Fruit fly (Drosophila melanogaster): ENCODE data around the gene CG15579.

The CG15579 gene

dm6 chrX:4323911-4324368 is 12.3 kb upstream of the CG15579 start (continued):
- peak; percentile 57 for TF ChIP-seq CG10209 (GFP tag; optimal IDR thresholded peaks at IDR 0.05)
- TF ChIP-seq CG15696 (tag; optimal IDR thresholded peaks at IDR 0.05), result no peak
- TF ChIP-seq dmrt99B (tag; optimal IDR thresholded peaks at IDR 0.05), result peak; percentile 66
- TF ChIP-seq Adf1 (GFP tag; IDR thresholded peaks at IDR 0.05), result peak; percentile 95
- no peak for TF ChIP-seq vfl (GFP tag; optimal IDR thresholded peaks at IDR 0.05)
- TF ChIP-seq CG9876 (GFP tag; optimal IDR thresholded peaks at IDR 0.05), result no peak
- TF ChIP-seq CG7271 (tag; optimal IDR thresholded peaks at IDR 0.05), result no peak
- TF ChIP-seq CG13123 (GFP tag; optimal IDR thresholded peaks at IDR 0.05), result no peak
- no peak for TF ChIP-seq dati (GFP tag; IDR thresholded peaks at IDR 0.05)
- TF ChIP-seq yki (optimal IDR thresholded peaks at IDR 0.05), result no peak
- no peak for TF ChIP-seq run (tag; optimal IDR thresholded peaks at IDR 0.05)
- peak; percentile 41 for TF ChIP-seq Abd-B (GFP tag; optimal IDR thresholded peaks at IDR 0.05)
- no peak; the same call in none of the 2 replicates for TF ChIP-seq rib (GFP tag; IDR thresholded peaks at IDR 0.05)
- TF ChIP-seq NfI (GFP tag; optimal IDR thresholded peaks at IDR 0.05), result peak; percentile 53
- no peak for TF ChIP-seq CG16813 (GFP tag; IDR thresholded peaks at IDR 0.05; ENCODE audit: partially characterized antibody)
- TF ChIP-seq mirr (GFP tag; optimal IDR thresholded peaks at IDR 0.05), result peak; percentile 20
- no peak for TF ChIP-seq Hr39 (optimal IDR thresholded peaks at IDR 0.05)
- TF ChIP-seq CG14014 (GFP tag; IDR thresholded peaks at IDR 0.05), result peak; percentile 61
- TF ChIP-seq Nf-YB (GFP tag; optimal IDR thresholded peaks at IDR 0.05), result peak; percentile 41
- TF ChIP-seq Nf-YA (GFP tag; IDR thresholded peaks at IDR 0.05), result no peak
- TF ChIP-seq Sox102F (GFP tag; optimal IDR thresholded peaks at IDR 0.05), result peak; percentile 65
- no peak for TF ChIP-seq CG2202 (tag; optimal IDR thresholded peaks at IDR 0.05)
- TF ChIP-seq CG16779 (GFP tag; IDR thresholded peaks at IDR 0.05), result 0 out of 2 replicates have a peak, but pooled peaks have one; percentile 23
- TF ChIP-seq ranshi (GFP tag; IDR thresholded peaks at IDR 0.05), result peak; percentile 41; the same call in 1 of the 2 replicates
- TF ChIP-seq CG15011 (GFP tag; optimal IDR thresholded peaks at IDR 0.05), result peak; percentile 12
- TF ChIP-seq tap (tag; optimal IDR thresholded peaks at IDR 0.05), result peak; percentile 22
- no peak for TF ChIP-seq Optix (GFP tag; IDR thresholded peaks at IDR 0.05)
- no peak for TF ChIP-seq ab (GFP tag; optimal IDR thresholded peaks at IDR 0.05)
- no peak for TF ChIP-seq CG31388 (GFP tag; optimal IDR thresholded peaks at IDR 0.05)
- no peak for TF ChIP-seq CG31365 (tag; optimal IDR thresholded peaks at IDR 0.05)
- TF ChIP-seq zf30C (GFP tag; optimal IDR thresholded peaks at IDR 0.05), result peak; percentile 39
- TF ChIP-seq C15 (GFP tag; IDR thresholded peaks at IDR 0.05), result no peak
- TF ChIP-seq CG42726 (GFP tag; IDR thresholded peaks at IDR 0.05; ENCODE audit: partially characterized antibody), result no peak
- TF ChIP-seq chinmo (GFP tag; IDR thresholded peaks at IDR 0.05; ENCODE audit: partially characterized antibody), result 0 out of 4 replicates have a peak, but pooled peaks have one; percentile 16
- TF ChIP-seq gcm (GFP tag; optimal IDR thresholded peaks at IDR 0.05), result peak; percentile 18
- TF ChIP-seq CG5180 (GFP tag; optimal IDR thresholded peaks at IDR 0.05), result no peak
- TF ChIP-seq CG2116 (GFP tag; optimal IDR thresholded peaks at IDR 0.05), result peak; percentile 28
- TF ChIP-seq Mad (GFP tag; optimal IDR thresholded peaks at IDR 0.05), result no peak
- TF ChIP-seq bsh (GFP tag; optimal IDR thresholded peaks at IDR 0.05), result peak in 1 of 2 experiments; percentile 54
- TF ChIP-seq CG3847 (GFP tag; IDR thresholded peaks at IDR 0.05), result 0 out of 2 replicates have a peak, but pooled peaks have one; percentile 38
- peak; percentile 54 for TF ChIP-seq CG15514 (GFP tag; optimal IDR thresholded peaks at IDR 0.05)
- no peak for TF ChIP-seq D (optimal IDR thresholded peaks at IDR 0.05)
- TF ChIP-seq D (GFP tag; optimal IDR thresholded peaks at IDR 0.05), result no peak
- no peak for TF ChIP-seq Scr (GFP tag; IDR thresholded peaks at IDR 0.05; ENCODE audit: partially characterized antibody)
- no peak for TF ChIP-seq psq (GFP tag; optimal IDR thresholded peaks at IDR 0.05)
- peak; percentile 12 for TF ChIP-seq Six4 (GFP tag; optimal IDR thresholded peaks at IDR 0.05)
- no peak for TF ChIP-seq Fer2 (tag; optimal IDR thresholded peaks at IDR 0.05)
- TF ChIP-seq sna (GFP tag; IDR thresholded peaks at IDR 0.05; ENCODE audit: partially characterized antibody), result no peak
- peak; percentile 64 for TF ChIP-seq CG13775 (GFP tag; optimal IDR thresholded peaks at IDR 0.05)
- no peak for TF ChIP-seq hkb (optimal IDR thresholded peaks at IDR 0.05)
- peak; percentile 43 for TF ChIP-seq hkb (GFP tag; IDR thresholded peaks at IDR 0.05)

All from whole organism, embryonic.